Fruit fly (Drosophila melanogaster) whole organism, adult: ENCODE data around the gene Tsp29Fb.

Experiments used
- CG11617 ChIP-seq: fragments of 200-800 bp; sonication (Bioruptor generic); optimal IDR thresholded peaks from 2 replicates; lab custom pipeline; 2017; ENCODE audit warnings: mild to moderate bottlenecking, missing biosample characterization, missing genetic modification reagents, missing genetic modification characterization
- CG12768 ChIP-seq: fragments of 200-800 bp; sonication (Bioruptor generic); optimal IDR thresholded peaks from 2 replicates; lab custom pipeline; 2017; ENCODE audit warnings: missing biosample characterization, missing genetic modification characterization, mild to moderate bottlenecking, moderate library complexity, missing genetic modification reagents
- CG14711 ChIP-seq: fragments of 200-800 bp; sonication (Bioruptor generic); optimal IDR thresholded peaks from 2 replicates; lab custom pipeline; 2018; ENCODE audit warnings: missing biosample characterization, mild to moderate bottlenecking, missing genetic modification characterization, moderate library complexity
- CG1620 ChIP-seq: fragments of 200-800 bp; sonication (Bioruptor generic); optimal IDR thresholded peaks from 2 replicates; lab custom pipeline; 2016; ENCODE audit warnings: missing biosample characterization, missing genetic modification characterization
- CG33017 ChIP-seq: fragments of 200-800 bp; sonication (Bioruptor generic); optimal IDR thresholded peaks from 2 replicates; lab custom pipeline; 2018; ENCODE audit warnings: missing biosample characterization, mild to moderate bottlenecking, missing genetic modification characterization, moderate library complexity
- CG5204 ChIP-seq: fragments of 200-800 bp; sonication (Bioruptor generic); optimal IDR thresholded peaks from 2 replicates; lab custom pipeline; 2016; ENCODE audit warnings: missing biosample characterization, missing genetic modification characterization
- CG7045 ChIP-seq: fragments of 200-800 bp; sonication (Bioruptor generic); optimal IDR thresholded peaks from 2 replicates; lab custom pipeline; 2017; ENCODE audit warnings: missing biosample characterization, mild to moderate bottlenecking, missing genetic modification characterization
- CG7101 ChIP-seq: fragments of 200-800 bp; sonication (Bioruptor generic); optimal IDR thresholded peaks from 2 replicates; lab custom pipeline; 2018; ENCODE audit warnings: missing biosample characterization, mild to moderate bottlenecking, missing genetic modification characterization, moderate library complexity
- Clk ChIP-seq: fragments of 200-800 bp; sonication (Bioruptor generic); optimal IDR thresholded peaks from 2 replicates; lab custom pipeline; 2017; ENCODE audit warnings: missing biosample characterization, missing genetic modification characterization
- Crg-1 ChIP-seq: fragments of 200-800 bp; sonication (Bioruptor generic); optimal IDR thresholded peaks from 2 replicates; lab custom pipeline; 2016; ENCODE audit warnings: missing biosample characterization, missing genetic modification characterization
- Hr96 ChIP-seq: fragments of 200-800 bp; sonication (Bioruptor generic); optimal IDR thresholded peaks from 2 replicates; lab custom pipeline; 2016; ENCODE audit warnings: missing biosample characterization, missing genetic modification characterization
- Mnt ChIP-seq: fragments of 200-800 bp; sonication (Bioruptor generic); optimal IDR thresholded peaks from 2 replicates; lab custom pipeline; 2016; ENCODE audit warnings: missing biosample characterization, mild to moderate bottlenecking, missing genetic modification characterization
- bab1 ChIP-seq: fragments of 200-800 bp; sonication (Bioruptor generic); optimal IDR thresholded peaks from 3 replicates; lab custom pipeline; 2019; ENCODE audit warnings: missing biosample characterization, mild to moderate bottlenecking, missing genetic modification characterization, moderate library complexity
- cic ChIP-seq: fragments of 200-800 bp; sonication (Bioruptor generic); optimal IDR thresholded peaks from 2 replicates; lab custom pipeline; 2017; ENCODE audit warnings: missing biosample characterization, mild to moderate bottlenecking, missing genetic modification characterization, moderate library complexity
- cnc ChIP-seq, 2 experiments: fragments of >200 bp; optimal IDR thresholded peaks; 2 replicates each; lab custom pipeline; 2017
- kay ChIP-seq: fragments of 200-800 bp; sonication (Bioruptor generic); peaks from one replicate; lab custom pipeline; 2016; ENCODE audit warnings: missing biosample characterization, missing genetic modification characterization, borderline replicate concordance
- ovo ChIP-seq: fragments of 200-800 bp; sonication (Bioruptor generic); optimal IDR thresholded peaks from 2 replicates; lab custom pipeline; 2016; ENCODE audit warnings: missing biosample characterization, missing genetic modification characterization
- pad ChIP-seq: fragments of 200-800 bp; sonication (Bioruptor generic); optimal IDR thresholded peaks from 3 replicates; lab custom pipeline; 2017; ENCODE audit warnings: missing biosample characterization, missing genetic modification characterization, mild to moderate bottlenecking, moderate library complexity, missing genetic modification reagents
- tj ChIP-seq: fragments of 200-800 bp; sonication (Bioruptor generic); optimal IDR thresholded peaks from 3 replicates; lab custom pipeline; 2017; ENCODE audit warnings: missing biosample characterization, mild to moderate bottlenecking, missing genetic modification characterization, moderate library complexity
- toe ChIP-seq: fragments of 200-800 bp; sonication (Bioruptor generic); optimal IDR thresholded peaks from 2 replicates; lab custom pipeline; 2016; ENCODE audit warnings: missing biosample characterization, missing genetic modification characterization

Gene Tsp29Fb

dm6 chr2L:8949919-8950722, 12.9 kb downstream of the Tsp29Fb start:
- TF ChIP-seq CG7101 (tag; lab: Kevin White, UChicago): no peak
- no peak for TF ChIP-seq kay (GFP tag; lab: Kevin White, UChicago)
- no peak for TF ChIP-seq cnc (optimal IDR thresholded peaks at IDR 0.05; lab: Kevin White, UChicago)
- no peak for TF ChIP-seq CG14711
- no peak for TF ChIP-seq Clk (GFP tag; lab: Kevin White, UChicago)
- no peak for TF ChIP-seq CG33017
- TF ChIP-seq CG5204 (GFP tag; lab: Kevin White, UChicago): no peak
- TF ChIP-seq CG7045 (GFP tag; lab: Kevin White, UChicago): no peak
- no peak for TF ChIP-seq toe (GFP tag; lab: Kevin White, UChicago)
- TF ChIP-seq Hr96 (GFP tag; lab: Kevin White, UChicago): no peak
- no peak for TF ChIP-seq Crg-1 (GFP tag; lab: Kevin White, UChicago)
- TF ChIP-seq CG1620 (GFP tag; lab: Kevin White, UChicago): no peak
- peak; percentile 22 for TF ChIP-seq CG12768 (GFP tag; lab: Kevin White, UChicago)
- peak; percentile 77 for TF ChIP-seq pad
- no peak for TF ChIP-seq tj (GFP tag; lab: Kevin White, UChicago)
- TF ChIP-seq Mnt (GFP tag; lab: Kevin White, UChicago): peak; percentile 60
- TF ChIP-seq CG11617 (GFP tag; lab: Kevin White, UChicago): peak; percentile 6
- TF ChIP-seq cic (GFP tag; lab: Kevin White, UChicago): peak; percentile 77
- TF ChIP-seq bab1 (GFP tag; lab: Kevin White, UChicago): no peak
- peak; percentile 66 for TF ChIP-seq ovo (GFP tag; lab: Kevin White, UChicago)

dm6 chr2L:8951184-8951934, 14.2 kb downstream of the Tsp29Fb start, which contains the start of gene C1GalTA:
Gene C1GalTA (minus strand): TSS chr2L:8951216.
- peak; percentile 98 for TF ChIP-seq CG12768 (GFP tag; lab: Kevin White, UChicago)
- peak; percentile 99 for TF ChIP-seq CG33017
- peak; percentile 67 for TF ChIP-seq kay (GFP tag; lab: Kevin White, UChicago)
- TF ChIP-seq ovo (GFP tag; lab: Kevin White, UChicago): peak; percentile 74
- peak; percentile 99 for TF ChIP-seq CG7101 (tag; lab: Kevin White, UChicago)
- peak; percentile 91 for TF ChIP-seq cic (GFP tag; lab: Kevin White, UChicago)
- TF ChIP-seq Crg-1 (GFP tag; lab: Kevin White, UChicago): peak; percentile 90
- TF ChIP-seq toe (GFP tag; lab: Kevin White, UChicago): peak; percentile 48
- TF ChIP-seq CG5204 (GFP tag; lab: Kevin White, UChicago): peak; percentile 72
- peak; percentile 89 for TF ChIP-seq pad
- TF ChIP-seq tj (GFP tag; lab: Kevin White, UChicago): peak; percentile 84
- peak; percentile 35 for TF ChIP-seq CG1620 (GFP tag; lab: Kevin White, UChicago)
- TF ChIP-seq Hr96 (GFP tag; lab: Kevin White, UChicago): peak; percentile 64
- peak; percentile 98 for TF ChIP-seq CG7045 (GFP tag; lab: Kevin White, UChicago)
- no peak for TF ChIP-seq cnc (optimal IDR thresholded peaks at IDR 0.05; lab: Kevin White, UChicago)
- TF ChIP-seq Clk (GFP tag; lab: Kevin White, UChicago): peak; percentile 88
- peak; percentile 66 for TF ChIP-seq Mnt (GFP tag; lab: Kevin White, UChicago)
- peak; percentile 99 for TF ChIP-seq bab1 (GFP tag; lab: Kevin White, UChicago)
- peak; percentile 97 for TF ChIP-seq CG14711
- TF ChIP-seq CG11617 (GFP tag; lab: Kevin White, UChicago): peak; percentile 99

- TF ChIP-seq tj (GFP tag; lab: Kevin White, UChicago) (peak; percentile 73), Crg-1 (GFP tag; lab: Kevin White, UChicago) (no peak), CG33017 (peak; percentile 72), pad (peak; percentile 4), CG12768 (GFP tag; lab: Kevin White, UChicago) (peak; percentile 53), Hr96 (GFP tag; lab: Kevin White, UChicago) (no peak), kay (GFP tag; lab: Kevin White, UChicago) (peak; percentile 96), CG7101 (tag; lab: Kevin White, UChicago) (peak; percentile 56), CG14711 (no peak), cnc (optimal IDR thresholded peaks at IDR 0.05; lab: Kevin White, UChicago) (no peak), CG7045 (GFP tag; lab: Kevin White, UChicago) (no peak), CG5204 (GFP tag; lab: Kevin White, UChicago) (peak; percentile 44), ovo (GFP tag; lab: Kevin White, UChicago) (peak; percentile 37), CG1620 (GFP tag; lab: Kevin White, UChicago) (no peak), cic (GFP tag; lab: Kevin White, UChicago) (peak; percentile 67), Clk (GFP tag; lab: Kevin White, UChicago) (no peak), toe (GFP tag; lab: Kevin White, UChicago) (no peak), bab1 (GFP tag; lab: Kevin White, UChicago) (no peak), CG11617 (GFP tag; lab: Kevin White, UChicago) (peak; percentile 11), Mnt (GFP tag; lab: Kevin White, UChicago) (no peak)
Observed at dm6 chr2L:8952194-8953037, 15.2 kb downstream of the Tsp29Fb start.
